Worm (Caenorhabditis elegans) whole organism, L4/young adult: Measurements from ENCODE around the gene T14G10.8.

Source experiments
- dao-5 ChIP-seq: sonication (generic microtip); optimal IDR thresholded peaks from 2 replicates; lab custom pipeline; 2016; ENCODE audit warnings: missing genotype, missing genetic modification characterization, moderate library complexity, missing compliant biosample characterization
- him-1 ChIP-seq: sonication (generic microtip); optimal IDR thresholded peaks from 2 replicates; lab custom pipeline; 2016; ENCODE audit warnings: missing genotype, missing genetic modification reagents, missing genetic modification characterization, missing compliant biosample characterization

ce11 chrIV:10176252-10176730, 29.5 kb upstream of the T14G10.8 start, which contains the start of gene rack-1:
- TF ChIP-seq him-1 (tag; lab: Kevin White, UChicago), result peak; percentile 8
- no peak for TF ChIP-seq dao-5 (tag; lab: Kevin White, UChicago)
